Fruit fly (Drosophila melanogaster) whole organism, embryonic: ENCODE data around the gene RhoGDI.

Experiments used
- Bdp1 ChIP-seq: fragments of 200-800 bp; sonication (Bioruptor generic); optimal IDR thresholded peaks from 3 replicates; lab custom pipeline; 2016; ENCODE audit warnings: missing biosample characterization, missing genetic modification characterization
- Bgb ChIP-seq: fragments of 200-800 bp; sonication (Bioruptor generic); IDR thresholded peaks from 2 replicates; pipeline ENCODE4 v1.3.6; 2022; ENCODE audit warnings: missing biosample characterization, missing genetic modification characterization; ENCODE audit not compliant: partially characterized antibody
- Bteb2 ChIP-seq: fragments of 200-800 bp; sonication (Bioruptor generic); optimal IDR thresholded peaks from 2 replicates; lab custom pipeline; 2016; ENCODE audit warnings: missing biosample characterization, missing genetic modification characterization
- CG10321 ChIP-seq: fragments of 200-800 bp; sonication (Bioruptor generic); IDR thresholded peaks from 2 replicates; pipeline ENCODE4 v1.3.6; 2022; ENCODE audit warnings: missing biosample characterization, missing genetic modification characterization
- CG11696 ChIP-seq: fragments of 200-800 bp; sonication (Bioruptor generic); IDR thresholded peaks from 2 replicates; pipeline ENCODE4 v1.3.6; 2022; ENCODE audit warnings: missing biosample characterization, missing genetic modification characterization
- CG12299 ChIP-seq: fragments of 200-800 bp; sonication (Bioruptor generic); optimal IDR thresholded peaks from 2 replicates; lab custom pipeline; 2018; ENCODE audit warnings: missing biosample characterization, mild to moderate bottlenecking, missing genetic modification characterization
- CG1233 ChIP-seq: fragments of 200-800 bp; sonication (Bioruptor generic); optimal IDR thresholded peaks from 4 replicates; lab custom pipeline; 2018; ENCODE audit warnings: missing biosample characterization, mild to moderate bottlenecking, missing genetic modification characterization
- CG12659 ChIP-seq: fragments of 200-800 bp; sonication (Bioruptor generic); optimal IDR thresholded peaks from 3 replicates; lab custom pipeline; 2017; ENCODE audit warnings: mild to moderate bottlenecking, missing biosample characterization, missing genetic modification reagents, missing genetic modification characterization
- CG13296 ChIP-seq: fragments of 200-800 bp; sonication (Bioruptor generic); optimal IDR thresholded peaks from 3 replicates; lab custom pipeline; 2018; ENCODE audit warnings: missing biosample characterization, mild to moderate bottlenecking, missing genetic modification characterization
- CG13894 ChIP-seq: fragments of 200-800 bp; sonication (Bioruptor generic); optimal IDR thresholded peaks from 3 replicates; lab custom pipeline; 2018; ENCODE audit warnings: missing biosample characterization, mild to moderate bottlenecking, missing genetic modification characterization, moderate library complexity
- CG14965 ChIP-seq: fragments of 200-800 bp; sonication (Bioruptor generic); optimal IDR thresholded peaks from 2 replicates; lab custom pipeline; 2016; ENCODE audit warnings: missing biosample characterization, missing genetic modification characterization, borderline replicate concordance
- CG1603 ChIP-seq: fragments of 200-800 bp; sonication (Bioruptor generic); optimal IDR thresholded peaks from 2 replicates; lab custom pipeline; 2019; ENCODE audit warnings: missing biosample characterization, mild to moderate bottlenecking, missing genetic modification characterization, moderate library complexity
- CG17612 ChIP-seq: fragments of 200-800 bp; sonication (Bioruptor generic); IDR thresholded peaks from 2 replicates; pipeline ENCODE4 v1.3.6; 2022; ENCODE audit warnings: missing biosample characterization, missing genetic modification characterization
- CG31365 ChIP-seq: fragments of 200-800 bp; sonication (Bioruptor generic); optimal IDR thresholded peaks from 2 replicates; lab custom pipeline; 2018; ENCODE audit warnings: missing biosample characterization, mild to moderate bottlenecking, missing genetic modification characterization
- CG3995 ChIP-seq: fragments of 200-800 bp; sonication (Bioruptor generic); optimal IDR thresholded peaks from 3 replicates; lab custom pipeline; 2016; ENCODE audit warnings: missing biosample characterization, missing genetic modification characterization
- CG6765 ChIP-seq: fragments of 200-800 bp; sonication (Bioruptor generic); optimal IDR thresholded peaks from 3 replicates; lab custom pipeline; 2017; ENCODE audit warnings: missing biosample characterization, mild to moderate bottlenecking, missing genetic modification characterization
- CG6854 ChIP-seq: fragments of 200-800 bp; sonication (Bioruptor generic); optimal IDR thresholded peaks from 3 replicates; lab custom pipeline; 2017; ENCODE audit warnings: missing biosample characterization, mild to moderate bottlenecking, missing genetic modification characterization
- CG7786 ChIP-seq: fragments of 200-800 bp; sonication (Bioruptor generic); optimal IDR thresholded peaks from 2 replicates; lab custom pipeline; 2016; ENCODE audit warnings: missing biosample characterization, missing genetic modification characterization
- CG9932 ChIP-seq: fragments of 200-800 bp; sonication (Bioruptor generic); IDR thresholded peaks from 2 replicates; pipeline ENCODE4 v1.3.6; 2022; ENCODE audit warnings: missing biosample characterization, missing genetic modification characterization
- Dip3 ChIP-seq: fragments of 200-800 bp; sonication (Bioruptor generic); optimal IDR thresholded peaks from 3 replicates; lab custom pipeline; 2016; ENCODE audit warnings: missing biosample characterization, missing genetic modification characterization
- Ets97D ChIP-seq: fragments of 200-800 bp; sonication (Bioruptor generic); optimal IDR thresholded peaks from 3 replicates; lab custom pipeline; 2016; ENCODE audit warnings: missing biosample characterization, missing genetic modification characterization
- Fer3 ChIP-seq: fragments of 200-800 bp; sonication (Bioruptor generic); optimal IDR thresholded peaks from 2 replicates; lab custom pipeline; 2018; ENCODE audit warnings: missing biosample characterization, mild to moderate bottlenecking, missing genetic modification characterization, moderate library complexity
- HmgZ ChIP-seq: fragments of 200-800 bp; sonication (Bioruptor generic); optimal IDR thresholded peaks from 2 replicates; lab custom pipeline; 2018; ENCODE audit warnings: missing biosample characterization, mild to moderate bottlenecking, missing genetic modification characterization
- Hr3 ChIP-seq: fragments of 200-800 bp; sonication (Bioruptor generic); optimal IDR thresholded peaks from 3 replicates; lab custom pipeline; 2016; ENCODE audit warnings: missing biosample characterization, missing genetic modification characterization
- Hr51 ChIP-seq, 2 experiments: fragments of 200-800 bp; sonication (Bioruptor generic); optimal IDR thresholded peaks; 2 replicates in 1 of 2; 3 replicates in 1 of 2; lab custom pipeline; 2016 to 2018; ENCODE audit warnings: missing biosample characterization in 2 of 2, missing genetic modification characterization in 2 of 2, mild to moderate bottlenecking in 1 of 2, moderate library complexity in 1 of 2
- NC2α ChIP-seq: fragments of 200-800 bp; sonication (Bioruptor generic); optimal IDR thresholded peaks from 2 replicates; lab custom pipeline; 2016; ENCODE audit warnings: missing biosample characterization, missing genetic modification characterization
- Vsx1 ChIP-seq: fragments of 200-800 bp; sonication (Bioruptor generic); optimal IDR thresholded peaks from 2 replicates; lab custom pipeline; 2017; ENCODE audit warnings: missing biosample characterization, mild to moderate bottlenecking, missing genetic modification characterization, missing genetic modification reagents
- YL-1 ChIP-seq: fragments of 200-800 bp; sonication (Bioruptor generic); optimal IDR thresholded peaks from 3 replicates; lab custom pipeline; 2017; ENCODE audit warnings: missing biosample characterization, mild to moderate bottlenecking, missing genetic modification characterization
- ase ChIP-seq: fragments of 200-800 bp; sonication (Bioruptor generic); IDR thresholded peaks from 3 replicates; pipeline ENCODE4 v1.3.6; 2022; ENCODE audit warnings: missing biosample characterization, missing genetic modification characterization
- ato ChIP-seq: fragments of 200-800 bp; sonication (Bioruptor generic); IDR thresholded peaks from 2 replicates; pipeline ENCODE4 v1.3.6; 2022; ENCODE audit warnings: missing biosample characterization, missing genetic modification characterization; ENCODE audit not compliant: partially characterized antibody
- chn ChIP-seq: fragments of 200-800 bp; sonication (Bioruptor generic); optimal IDR thresholded peaks from 2 replicates; lab custom pipeline; 2016; ENCODE audit warnings: missing biosample characterization, missing genetic modification characterization
- dimm ChIP-seq: fragments of 200-800 bp; sonication (Bioruptor generic); IDR thresholded peaks from 2 replicates; pipeline ENCODE4 v1.3.6; 2022; ENCODE audit warnings: missing biosample characterization, missing genetic modification characterization
- fd102C ChIP-seq: fragments of 200-800 bp; sonication (Bioruptor generic); optimal IDR thresholded peaks from 2 replicates; lab custom pipeline; 2018; ENCODE audit warnings: missing biosample characterization, mild to moderate bottlenecking, missing genetic modification characterization, moderate library complexity
- grau ChIP-seq: fragments of 200-800 bp; optimal IDR thresholded peaks from 3 replicates; lab custom pipeline; 2019; ENCODE audit warnings: missing biosample characterization, mild to moderate bottlenecking, missing genetic modification characterization, moderate library complexity
- h ChIP-seq: fragments of >200 bp; optimal IDR thresholded peaks from 2 replicates; lab custom pipeline; 2017
- ham ChIP-seq: fragments of 200-800 bp; sonication (Bioruptor generic); IDR thresholded peaks from 2 replicates; pipeline ENCODE4 v1.3.6; 2022; ENCODE audit warnings: missing biosample characterization, missing genetic modification characterization
- kni ChIP-seq: fragments of 200-800 bp; sonication (Bioruptor generic); optimal IDR thresholded peaks from 3 replicates; lab custom pipeline; 2017; ENCODE audit warnings: mild to moderate bottlenecking, missing biosample characterization, missing genetic modification reagents, missing genetic modification characterization
- nerfin-1 ChIP-seq: fragments of 200-800 bp; sonication (Bioruptor generic); optimal IDR thresholded peaks from 3 replicates; lab custom pipeline; 2019; ENCODE audit warnings: missing biosample characterization, mild to moderate bottlenecking, missing genetic modification characterization, moderate library complexity
- nom ChIP-seq: fragments of 200-800 bp; sonication (Bioruptor generic); optimal IDR thresholded peaks from 2 replicates; lab custom pipeline; 2017; ENCODE audit warnings: missing biosample characterization, missing genetic modification characterization, mild to moderate bottlenecking, moderate library complexity, missing genetic modification reagents
- odd ChIP-seq: fragments of 200-800 bp; sonication (Bioruptor generic); optimal IDR thresholded peaks from 2 replicates; lab custom pipeline; 2017; ENCODE audit warnings: missing biosample characterization, mild to moderate bottlenecking, missing genetic modification characterization
- onecut ChIP-seq: fragments of 200-800 bp; sonication (Bioruptor generic); IDR thresholded peaks from 2 replicates; pipeline ENCODE4 v1.3.6; 2022; ENCODE audit warnings: missing biosample characterization, missing genetic modification characterization
- pho ChIP-seq: fragments of 200-800 bp; sonication (Bioruptor generic); optimal IDR thresholded peaks from 2 replicates; lab custom pipeline; 2016; ENCODE audit warnings: missing biosample characterization, missing genetic modification characterization
- phol ChIP-seq: fragments of 200-800 bp; sonication (Bioruptor generic); optimal IDR thresholded peaks from 3 replicates; lab custom pipeline; 2018; ENCODE audit warnings: missing biosample characterization, mild to moderate bottlenecking, missing genetic modification characterization, moderate library complexity
- pnt ChIP-seq: fragments of 200-800 bp; sonication (Bioruptor generic); optimal IDR thresholded peaks from 3 replicates; lab custom pipeline; 2016; ENCODE audit warnings: missing biosample characterization, missing genetic modification characterization
- psq ChIP-seq: fragments of 200-800 bp; sonication (Bioruptor generic); optimal IDR thresholded peaks from 2 replicates; lab custom pipeline; 2017; ENCODE audit warnings: missing biosample characterization, missing genetic modification characterization
- sc ChIP-seq, 3 experiments: fragments of >200 bp in 2 of 3; fragments of 200-800 bp in 1 of 3; sonication (Bioruptor generic) in 1 of 3; optimal IDR thresholded peaks; 2 replicates in 2 of 3; 3 replicates in 1 of 3; lab custom pipeline; 2017; ENCODE audit warnings: mild to moderate bottlenecking in 1 of 3, missing biosample characterization in 1 of 3, missing genetic modification characterization in 1 of 3, missing genetic modification reagents in 1 of 3
- slp2 ChIP-seq: fragments of 200-800 bp; sonication (Bioruptor generic); optimal IDR thresholded peaks from 2 replicates; lab custom pipeline; 2016; ENCODE audit warnings: missing biosample characterization, missing genetic modification characterization
- so ChIP-seq: fragments of 200-800 bp; sonication (Bioruptor generic); IDR thresholded peaks from 3 replicates; pipeline ENCODE4 v1.3.6; 2022; ENCODE audit warnings: missing biosample characterization, missing genetic modification characterization
- toy ChIP-seq: fragments of 200-800 bp; sonication (Bioruptor generic); IDR thresholded peaks from 2 replicates; pipeline ENCODE4 v1.3.6; 2022; ENCODE audit warnings: missing biosample characterization, missing genetic modification characterization
- wor ChIP-seq: fragments of 200-800 bp; sonication (Bioruptor generic); IDR thresholded peaks from 2 replicates; pipeline ENCODE4 v1.3.6; 2022; ENCODE audit warnings: missing biosample characterization, missing genetic modification characterization

Gene RhoGDI

dm6 chr3L:19928435-19929011 is at the start of gene RhoGDI, which contains the start of gene CG8004 (continued):
- peak; percentile 54 for TF ChIP-seq Bdp1 (GFP tag; lab: Kevin White, UChicago)
- TF ChIP-seq ato (GFP tag; lab: Robert Waterston, UW): no peak
- peak; percentile 73 for TF ChIP-seq CG12299
- TF ChIP-seq YL-1 (GFP tag; lab: Kevin White, UChicago): peak; percentile 65
- peak; percentile 51 for TF ChIP-seq slp2 (GFP tag; lab: Kevin White, UChicago)
- no peak for TF ChIP-seq CG17612
- no peak for TF ChIP-seq h (lab: Kevin White, UChicago)
- no peak for TF ChIP-seq sc (optimal IDR thresholded peaks at IDR 0.05; lab: Kevin White, UChicago)
- no peak for TF ChIP-seq sc (GFP tag; optimal IDR thresholded peaks at IDR 0.05; lab: Kevin White, UChicago)
- no peak for TF ChIP-seq dimm (GFP tag; lab: Robert Waterston, UW)
- TF ChIP-seq odd (GFP tag; lab: Kevin White, UChicago): no peak
- TF ChIP-seq nerfin-1 (tag; lab: Kevin White, UChicago): no peak
- no peak for TF ChIP-seq CG6854 (GFP tag; lab: Kevin White, UChicago)
- peak; percentile 77 for TF ChIP-seq CG12659 (GFP tag; lab: Kevin White, UChicago)
- TF ChIP-seq Fer3: peak; percentile 65
- peak; percentile 56 for TF ChIP-seq Bteb2 (GFP tag; lab: Kevin White, UChicago)
- peak; percentile 51 for TF ChIP-seq pnt
- peak; percentile 74 for TF ChIP-seq CG7786 (GFP tag; lab: Kevin White, UChicago)
- peak; percentile 82 for TF ChIP-seq Ets97D
- no peak for TF ChIP-seq toy (GFP tag; lab: Robert Waterston, UW)
- TF ChIP-seq Bgb (GFP tag; lab: Robert Waterston, UW): no peak
- no peak for TF ChIP-seq Vsx1 (GFP tag; lab: Kevin White, UChicago)
- peak; percentile 70 for TF ChIP-seq Hr3
- TF ChIP-seq nom (GFP tag; lab: Kevin White, UChicago): peak; percentile 5
- peak; percentile 64 for TF ChIP-seq CG13894 (tag; lab: Kevin White, UChicago)
- peak; percentile 73 for TF ChIP-seq CG1603 (tag; lab: Kevin White, UChicago)
- no peak for TF ChIP-seq fd102C (GFP tag; lab: Kevin White, UChicago)
- no peak for TF ChIP-seq NC2α (GFP tag; lab: Kevin White, UChicago)
- no peak for TF ChIP-seq so (GFP tag; lab: Robert Waterston, UW)
- no peak for TF ChIP-seq wor (GFP tag; lab: Robert Waterston, UW)
- peak; percentile 81 for TF ChIP-seq phol (tag; lab: Kevin White, UChicago)
- peak; percentile 75 for TF ChIP-seq HmgZ (tag; lab: Kevin White, UChicago)
- peak; percentile 32 for TF ChIP-seq CG3995
- no peak for TF ChIP-seq CG11696 (GFP tag; lab: Robert Waterston, UW)
- TF ChIP-seq kni (GFP tag; lab: Kevin White, UChicago): no peak
- TF ChIP-seq CG10321 (GFP tag; lab: Robert Waterston, UW): no peak
- TF ChIP-seq psq (GFP tag; lab: Kevin White, UChicago): no peak
- no peak for TF ChIP-seq ase
- TF ChIP-seq pho: peak; percentile 76
- TF ChIP-seq CG13296: peak; percentile 2
- TF ChIP-seq CG14965 (GFP tag; lab: Kevin White, UChicago): no peak
- peak; percentile 67 for TF ChIP-seq Dip3 (GFP tag; lab: Kevin White, UChicago)
- no peak for TF ChIP-seq CG6765 (GFP tag; lab: Kevin White, UChicago)
- no peak for TF ChIP-seq onecut (GFP tag; lab: Robert Waterston, UW)
- TF ChIP-seq chn (GFP tag; lab: Kevin White, UChicago): peak; percentile 73
- peak; percentile 57 to 70 for TF ChIP-seq Hr51 (GFP tag; optimal IDR thresholded peaks at IDR 0.05; lab: Kevin White, UChicago)
- no peak for TF ChIP-seq ham (GFP tag; lab: Robert Waterston, UW)
- no peak for TF ChIP-seq CG1233
- peak; percentile 82 for TF ChIP-seq CG9932 (GFP tag; lab: Robert Waterston, UW)
- TF ChIP-seq grau (tag; lab: Kevin White, UChicago): peak; percentile 72
- no peak for TF ChIP-seq CG31365 (tag; lab: Kevin White, UChicago)
